Fruit fly (Drosophila melanogaster) whole organism, embryonic: ENCODE results near the gene MSAmiP.

Experiments
- CG10267 ChIP-seq: fragments of 200-800 bp; sonication (Bioruptor generic); optimal IDR thresholded peaks from 2 replicates; lab custom pipeline; 2018; ENCODE audit warnings: missing biosample characterization, mild to moderate bottlenecking, missing genetic modification characterization, moderate library complexity
- CG10654 ChIP-seq: fragments of 200-800 bp; sonication (Bioruptor generic); optimal IDR thresholded peaks from 2 replicates; lab custom pipeline; 2016; ENCODE audit warnings: missing biosample characterization, missing genetic modification characterization
- CG11398 ChIP-seq: fragments of 200-800 bp; sonication (Bioruptor generic); optimal IDR thresholded peaks from 2 replicates; lab custom pipeline; 2016; ENCODE audit warnings: missing biosample characterization, missing genetic modification characterization
- CG11504 ChIP-seq: fragments of 200-800 bp; sonication (Bioruptor generic); optimal IDR thresholded peaks from 3 replicates; lab custom pipeline; 2019; ENCODE audit warnings: missing biosample characterization, mild to moderate bottlenecking, missing genetic modification characterization, moderate library complexity
- CG11696 ChIP-seq: fragments of 200-800 bp; sonication (Bioruptor generic); IDR thresholded peaks from 2 replicates; pipeline ENCODE4 v1.3.6; 2022; ENCODE audit warnings: missing biosample characterization, missing genetic modification characterization
- CG12659 ChIP-seq: fragments of 200-800 bp; sonication (Bioruptor generic); optimal IDR thresholded peaks from 3 replicates; lab custom pipeline; 2017; ENCODE audit warnings: mild to moderate bottlenecking, missing biosample characterization, missing genetic modification reagents, missing genetic modification characterization
- CG13287 ChIP-seq: fragments of 200-800 bp; sonication (Bioruptor generic); IDR thresholded peaks from 2 replicates; pipeline ENCODE4 v1.3.6; 2022; ENCODE audit warnings: missing biosample characterization, missing genetic modification characterization; ENCODE audit not compliant: partially characterized antibody
- CG13296 ChIP-seq: fragments of 200-800 bp; sonication (Bioruptor generic); optimal IDR thresholded peaks from 3 replicates; lab custom pipeline; 2018; ENCODE audit warnings: missing biosample characterization, mild to moderate bottlenecking, missing genetic modification characterization
- CG14667 ChIP-seq: fragments of 200-800 bp; sonication (Bioruptor generic); IDR thresholded peaks from 2 replicates; pipeline ENCODE4 v1.3.6; 2022; ENCODE audit warnings: missing biosample characterization, missing genetic modification characterization
- CG16863 ChIP-seq: fragments of 200-800 bp; sonication (Bioruptor generic); optimal IDR thresholded peaks from 3 replicates; lab custom pipeline; 2016; ENCODE audit warnings: missing biosample characterization, missing genetic modification characterization
- CG1792 ChIP-seq: fragments of 200-800 bp; sonication (Bioruptor generic); optimal IDR thresholded peaks from 2 replicates; lab custom pipeline; 2016; ENCODE audit warnings: missing biosample characterization, missing genetic modification characterization
- CG2199 ChIP-seq: fragments of 200-800 bp; sonication (Bioruptor generic); IDR thresholded peaks from 3 replicates; pipeline ENCODE4 v1.3.6; 2022; ENCODE audit warnings: missing biosample characterization, missing genetic modification characterization
- CG3163 ChIP-seq: fragments of 200-800 bp; sonication (Bioruptor generic); optimal IDR thresholded peaks from 3 replicates; lab custom pipeline; 2016; ENCODE audit warnings: missing biosample characterization, missing genetic modification characterization
- CG4424 ChIP-seq: fragments of 200-800 bp; sonication (Bioruptor generic); optimal IDR thresholded peaks from 3 replicates; lab custom pipeline; 2016; ENCODE audit warnings: missing biosample characterization, missing genetic modification characterization
- CG4820 ChIP-seq: fragments of 200-800 bp; sonication (Bioruptor generic); optimal IDR thresholded peaks from 3 replicates; lab custom pipeline; 2016; ENCODE audit warnings: missing biosample characterization, missing genetic modification characterization
- CG5180 ChIP-seq: fragments of 200-800 bp; sonication (Bioruptor generic); optimal IDR thresholded peaks from 3 replicates; lab custom pipeline; 2017; ENCODE audit warnings: missing biosample characterization, missing genetic modification characterization, mild to moderate bottlenecking, moderate library complexity, missing genetic modification reagents
- CG6689 ChIP-seq: fragments of 200-800 bp; sonication (Bioruptor generic); IDR thresholded peaks from 2 replicates; pipeline ENCODE4 v1.3.6; 2022; ENCODE audit warnings: missing biosample characterization, missing genetic modification characterization
- CG8089 ChIP-seq: fragments of 200-800 bp; sonication (Bioruptor generic); optimal IDR thresholded peaks from 3 replicates; lab custom pipeline; 2016; ENCODE audit warnings: missing biosample characterization, missing genetic modification characterization
- CG8478 ChIP-seq: fragments of >200 bp; optimal IDR thresholded peaks from 2 replicates; lab custom pipeline; 2018
- CG8924 ChIP-seq: fragments of 200-800 bp; optimal IDR thresholded peaks from 3 replicates; lab custom pipeline; 2019; ENCODE audit warnings: missing biosample characterization, mild to moderate bottlenecking, missing genetic modification characterization, moderate library complexity
- CG9876 ChIP-seq: fragments of 200-800 bp; sonication (Bioruptor generic); optimal IDR thresholded peaks from 2 replicates; lab custom pipeline; 2016; ENCODE audit warnings: missing biosample characterization, missing genetic modification characterization
- Gug ChIP-seq: fragments of 200-800 bp; sonication (Bioruptor generic); IDR thresholded peaks from 4 replicates; pipeline ENCODE4 v1.3.6; 2022; ENCODE audit warnings: missing biosample characterization, missing genetic modification characterization
- MESR4 ChIP-seq: fragments of 200-800 bp; sonication (Bioruptor generic); optimal IDR thresholded peaks from 2 replicates; lab custom pipeline; 2018; ENCODE audit warnings: missing biosample characterization, mild to moderate bottlenecking, missing genetic modification characterization, moderate library complexity
- PHDP ChIP-seq: fragments of 200-800 bp; sonication (Bioruptor generic); optimal IDR thresholded peaks from 3 replicates; lab custom pipeline; 2018; ENCODE audit warnings: missing biosample characterization, mild to moderate bottlenecking, missing genetic modification characterization, moderate library complexity
- Sox100B ChIP-seq: fragments of 200-800 bp; sonication (Bioruptor generic); optimal IDR thresholded peaks from 3 replicates; lab custom pipeline; 2018; ENCODE audit warnings: missing biosample characterization, mild to moderate bottlenecking, missing genetic modification characterization
- Stat92E ChIP-seq, 3 experiments: fragments of >200 bp in 2 of 3; fragments of 200-800 bp in 1 of 3; sonication (Bioruptor generic) in 1 of 3; optimal IDR thresholded peaks; 2 replicates each; lab custom pipeline; 2017 to 2019; ENCODE audit warnings: missing biosample characterization in 3 of 3, missing genetic modification characterization in 3 of 3, mild to moderate bottlenecking in 1 of 3, moderate library complexity in 1 of 3
- Vsx1 ChIP-seq: fragments of 200-800 bp; sonication (Bioruptor generic); optimal IDR thresholded peaks from 2 replicates; lab custom pipeline; 2017; ENCODE audit warnings: missing biosample characterization, mild to moderate bottlenecking, missing genetic modification characterization, missing genetic modification reagents
- Xrp1 ChIP-seq: fragments of 200-800 bp; sonication (Bioruptor generic); IDR thresholded peaks from 2 replicates; pipeline ENCODE4 v1.3.6; 2022; ENCODE audit warnings: missing biosample characterization, missing genetic modification characterization
- YL-1 ChIP-seq: fragments of 200-800 bp; sonication (Bioruptor generic); optimal IDR thresholded peaks from 3 replicates; lab custom pipeline; 2017; ENCODE audit warnings: missing biosample characterization, mild to moderate bottlenecking, missing genetic modification characterization
- bbx ChIP-seq: fragments of 200-800 bp; sonication (Bioruptor generic); IDR thresholded peaks from 2 replicates; pipeline ENCODE4 v1.3.6; 2022; ENCODE audit warnings: missing biosample characterization, missing genetic modification characterization; ENCODE audit not compliant: partially characterized antibody
- bsh ChIP-seq, 2 experiments: fragments of 200-800 bp; sonication (Bioruptor generic); optimal IDR thresholded peaks; 2 replicates each; lab custom pipeline; 2017 to 2018; ENCODE audit warnings: mild to moderate bottlenecking in 2 of 2, missing biosample characterization in 2 of 2, missing genetic modification characterization in 2 of 2, moderate library complexity in 1 of 2
- chn ChIP-seq: fragments of 200-800 bp; sonication (Bioruptor generic); optimal IDR thresholded peaks from 2 replicates; lab custom pipeline; 2016; ENCODE audit warnings: missing biosample characterization, missing genetic modification characterization
- corto ChIP-seq: fragments of 200-800 bp; sonication (Bioruptor generic); optimal IDR thresholded peaks from 2 replicates; lab custom pipeline; 2016; ENCODE audit warnings: missing biosample characterization, mild to moderate bottlenecking, missing genetic modification characterization, moderate library complexity
- ftz-f1 ChIP-seq: fragments of 200-800 bp; sonication (Bioruptor generic); optimal IDR thresholded peaks from 2 replicates; lab custom pipeline; 2016; ENCODE audit warnings: missing biosample characterization, missing genetic modification characterization
- gcm ChIP-seq: fragments of 200-800 bp; sonication (Bioruptor generic); optimal IDR thresholded peaks from 2 replicates; lab custom pipeline; 2019; ENCODE audit warnings: missing biosample characterization, mild to moderate bottlenecking, missing genetic modification characterization, moderate library complexity
- gem ChIP-seq: fragments of 200-800 bp; sonication (Bioruptor generic); optimal IDR thresholded peaks from 2 replicates; lab custom pipeline; 2019; ENCODE audit warnings: missing biosample characterization, mild to moderate bottlenecking, missing genetic modification characterization, moderate library complexity
- gt ChIP-seq: fragments of 200-800 bp; sonication (Bioruptor generic); IDR thresholded peaks from 2 replicates; pipeline ENCODE4 v1.3.6; 2022; ENCODE audit warnings: missing biosample characterization, missing genetic modification characterization
- ham ChIP-seq: fragments of 200-800 bp; sonication (Bioruptor generic); IDR thresholded peaks from 2 replicates; pipeline ENCODE4 v1.3.6; 2022; ENCODE audit warnings: missing biosample characterization, missing genetic modification characterization
- insv ChIP-seq, 2 experiments: fragments of 200-800 bp; sonication (Bioruptor generic); optimal IDR thresholded peaks; 3 replicates each; lab custom pipeline; 2016 to 2018; ENCODE audit warnings: missing biosample characterization in 2 of 2, missing genetic modification characterization in 2 of 2
- kay ChIP-seq: fragments of 200-800 bp; sonication (Bioruptor generic); optimal IDR thresholded peaks from 2 replicates; lab custom pipeline; 2016; ENCODE audit warnings: missing biosample characterization, missing genetic modification characterization
- mirr ChIP-seq: fragments of 200-800 bp; sonication (Bioruptor generic); optimal IDR thresholded peaks from 3 replicates; lab custom pipeline; 2018; ENCODE audit warnings: missing biosample characterization, mild to moderate bottlenecking, missing genetic modification characterization
- mld ChIP-seq: fragments of 200-800 bp; sonication (Bioruptor generic); IDR thresholded peaks from 3 replicates; pipeline ENCODE4 v1.3.6; 2022; ENCODE audit warnings: missing biosample characterization, missing genetic modification characterization; ENCODE audit not compliant: partially characterized antibody
- nerfin-1 ChIP-seq: fragments of 200-800 bp; sonication (Bioruptor generic); optimal IDR thresholded peaks from 3 replicates; lab custom pipeline; 2019; ENCODE audit warnings: missing biosample characterization, mild to moderate bottlenecking, missing genetic modification characterization, moderate library complexity
- oc ChIP-seq: fragments of 200-800 bp; sonication (Bioruptor generic); optimal IDR thresholded peaks from 2 replicates; lab custom pipeline; 2018; ENCODE audit warnings: missing biosample characterization, mild to moderate bottlenecking, missing genetic modification characterization, moderate library complexity
- onecut ChIP-seq: fragments of 200-800 bp; sonication (Bioruptor generic); IDR thresholded peaks from 2 replicates; pipeline ENCODE4 v1.3.6; 2022; ENCODE audit warnings: missing biosample characterization, missing genetic modification characterization
- org-1 ChIP-seq: fragments of 200-800 bp; sonication (Bioruptor generic); optimal IDR thresholded peaks from 2 replicates; lab custom pipeline; 2017; ENCODE audit warnings: missing biosample characterization, missing genetic modification characterization
- pita ChIP-seq: fragments of 200-800 bp; sonication (Bioruptor generic); optimal IDR thresholded peaks from 2 replicates; lab custom pipeline; 2017; ENCODE audit warnings: missing biosample characterization, mild to moderate bottlenecking, missing genetic modification characterization
- ranshi ChIP-seq: fragments of 200-800 bp; sonication (Bioruptor generic); IDR thresholded peaks from 2 replicates; pipeline ENCODE4 v1.3.6; 2022; ENCODE audit warnings: missing biosample characterization, missing genetic modification characterization
- sqz ChIP-seq: fragments of 200-800 bp; sonication (Bioruptor generic); optimal IDR thresholded peaks from 3 replicates; lab custom pipeline; 2018; ENCODE audit warnings: missing biosample characterization, mild to moderate bottlenecking, missing genetic modification characterization
- sug ChIP-seq: fragments of 200-800 bp; optimal IDR thresholded peaks from 2 replicates; lab custom pipeline; 2019; ENCODE audit warnings: missing biosample characterization, mild to moderate bottlenecking, missing genetic modification characterization, moderate library complexity

Gene MSAmiP

dm6 chr3R:16793935-16794589, 102.0 kb downstream of the MSAmiP start (continued):
- TF ChIP-seq mld (GFP tag; lab: Robert Waterston, UW): no peak
- TF ChIP-seq gt: no peak
- TF ChIP-seq Gug (GFP tag; lab: Robert Waterston, UW): no peak
- TF ChIP-seq nerfin-1: peak; percentile 7
- no peak for TF ChIP-seq pita (GFP tag; lab: Kevin White, UChicago)
- no peak for TF ChIP-seq sqz (GFP tag; lab: Kevin White, UChicago)
- TF ChIP-seq CG8089 (GFP tag; lab: Kevin White, UChicago): no peak
- TF ChIP-seq gem: peak; percentile 84
- TF ChIP-seq CG13296: peak; percentile 49
- no peak for TF ChIP-seq corto (GFP tag; lab: Kevin White, UChicago)
- peak; percentile 15 for TF ChIP-seq CG5180 (GFP tag; lab: Kevin White, UChicago)
- peak; percentile 74 for TF ChIP-seq CG8924 (tag; lab: Kevin White, UChicago)
- TF ChIP-seq CG13287: no peak
- no peak for TF ChIP-seq ftz-f1 (GFP tag; lab: Kevin White, UChicago)
- no peak for TF ChIP-seq MESR4 (GFP tag; lab: Kevin White, UChicago)
- peak; percentile 63 for TF ChIP-seq CG4820 (GFP tag; lab: Kevin White, UChicago)
- TF ChIP-seq CG2199 (GFP tag; lab: Robert Waterston, UW): no peak
- no peak for TF ChIP-seq Stat92E (GFP tag; optimal IDR thresholded peaks at IDR 0.05; lab: Kevin White, UChicago)
- no peak for TF ChIP-seq sug (tag; lab: Kevin White, UChicago)
- peak; percentile 60 for TF ChIP-seq chn
- peak; percentile 24 for TF ChIP-seq CG10654 (GFP tag; lab: Kevin White, UChicago)
- peak in 1 of 2 experiments; percentile 67 for TF ChIP-seq bsh (GFP tag; optimal IDR thresholded peaks at IDR 0.05; lab: Kevin White, UChicago)
- TF ChIP-seq org-1 (GFP tag; lab: Kevin White, UChicago): peak; percentile 62
- no peak for TF ChIP-seq bbx (GFP tag; lab: Robert Waterston, UW)
- no peak for TF ChIP-seq CG16863 (GFP tag; lab: Kevin White, UChicago)
- no peak for TF ChIP-seq CG11398 (GFP tag; lab: Kevin White, UChicago)
- peak; percentile 44; the same call in 1 of the 2 replicates for TF ChIP-seq CG6689
- no peak for TF ChIP-seq CG1792
- TF ChIP-seq Vsx1 (GFP tag; lab: Kevin White, UChicago): no peak
- peak; percentile 68 for TF ChIP-seq Sox100B (GFP tag; lab: Kevin White, UChicago)
- TF ChIP-seq CG10267 (tag; lab: Kevin White, UChicago): peak; percentile 62
- no peak for TF ChIP-seq onecut (GFP tag; lab: Robert Waterston, UW)
- TF ChIP-seq gcm (GFP tag; lab: Kevin White, UChicago): peak; percentile 26
- TF ChIP-seq insv (GFP tag; optimal IDR thresholded peaks at IDR 0.05; lab: Kevin White, UChicago): no peak
- no peak for TF ChIP-seq oc
- TF ChIP-seq CG14667 (GFP tag; lab: Robert Waterston, UW): no peak; the same call in 1 of the 2 replicates
- TF ChIP-seq CG12659 (GFP tag; lab: Kevin White, UChicago): peak; percentile 57
- TF ChIP-seq kay (GFP tag; lab: Kevin White, UChicago): peak; percentile 22
- no peak for TF ChIP-seq ham (GFP tag; lab: Robert Waterston, UW)
- peak; percentile 46 for TF ChIP-seq CG4424
- TF ChIP-seq Xrp1 (GFP tag; lab: Robert Waterston, UW): peak; percentile 66; the same call in 1 of the 2 replicates
- no peak for TF ChIP-seq CG3163 (GFP tag; lab: Kevin White, UChicago)
- peak; percentile 81 for TF ChIP-seq CG11504 (tag; lab: Kevin White, UChicago)
- TF ChIP-seq PHDP (tag; lab: Kevin White, UChicago): peak; percentile 58
- no peak for TF ChIP-seq CG9876 (GFP tag; lab: Kevin White, UChicago)
- TF ChIP-seq CG8478 (lab: Kevin White, UChicago): no peak
- TF ChIP-seq mirr (GFP tag; lab: Kevin White, UChicago): no peak
- no peak for TF ChIP-seq YL-1 (GFP tag; lab: Kevin White, UChicago)
- no peak for TF ChIP-seq CG11696
- TF ChIP-seq ranshi (GFP tag; lab: Robert Waterston, UW): no peak
